Worm (Caenorhabditis elegans) whole organism, young adult: Measurements from ENCODE around the gene R05G6.5.

Source experiments
- B0019.2 ChIP-seq: fragments of 200-800 bp; sonication (Bioruptor generic); conservative IDR thresholded peaks from 2 replicates; pipeline ENCODE4 v1.3.6; 2022; ENCODE audit warnings: missing genetic modification reagents, missing genetic modification characterization, missing compliant biosample characterization
- Y56A3A.18 ChIP-seq: fragments of 200-800 bp; sonication (Bioruptor generic); IDR thresholded peaks from 2 replicates; pipeline ENCODE4 v1.3.6; 2022; ENCODE audit warnings: missing genetic modification reagents, missing genetic modification characterization, missing compliant biosample characterization
- ama-1 ChIP-seq, 3 experiments: fragments of 150-350 bp in 1 of 3; sonication (generic microtip) in 2 of 3; optimal IDR thresholded peaks; 2 replicates each; lab custom pipeline; 2014 to 2018; ENCODE audit warnings: missing biosample characterization in 2 of 3, missing genetic modification characterization in 2 of 3, missing genetic modification reagents in 2 of 3
- attf-6 ChIP-seq: fragments of 200-800 bp; sonication (Bioruptor generic); IDR thresholded peaks from 2 replicates; pipeline ENCODE4 v1.3.6; 2022; ENCODE audit warnings: missing genetic modification reagents, missing genetic modification characterization, missing compliant biosample characterization
- him-1 ChIP-seq: sonication (generic microtip); optimal IDR thresholded peaks from 2 replicates; lab custom pipeline; 2016; ENCODE audit warnings: missing genotype, missing genetic modification reagents, missing genetic modification characterization, missing compliant biosample characterization
- unc-62 ChIP-seq: fragments of 150-350 bp; optimal IDR thresholded peaks from 2 replicates; lab custom pipeline; 2014; ENCODE audit warnings: missing biosample characterization, missing genetic modification reagents, missing genetic modification characterization
- ztf-3 ChIP-seq: fragments of 200-800 bp; sonication (Bioruptor generic); optimal IDR thresholded peaks from 2 replicates; lab custom pipeline; 2018; ENCODE audit warnings: mild to moderate bottlenecking, missing genetic modification characterization, missing compliant biosample characterization

ce11 chrIV:7542485-7543001 is 34.4 kb downstream of the R05G6.5 start, which contains the start of gene R05G6.10:
- TF ChIP-seq Y56A3A.18 (GFP tag; lab: Robert Waterston, UW) (no peak), unc-62 (GFP tag; lab: Kevin White, UChicago) (no peak), ama-1 (optimal IDR thresholded peaks at IDR 0.05; lab: Kevin White, UChicago) (no peak), ama-1 (GFP tag; optimal IDR thresholded peaks at IDR 0.05; lab: Kevin White, UChicago) (no peak), attf-6 (GFP tag; lab: Robert Waterston, UW) (no peak), him-1 (tag; lab: Kevin White, UChicago) (no peak), B0019.2 (GFP tag; lab: Robert Waterston, UW) (no peak), ztf-3 (GFP tag; lab: Kevin White, UChicago) (no peak)
